Fruit fly (Drosophila melanogaster): Measurements from ENCODE around the gene Pkc98E.
A peak's percentile ranks its signal among the peaks of the same experiment; 100 is the strongest.

Pkc98E gene

DNA sequence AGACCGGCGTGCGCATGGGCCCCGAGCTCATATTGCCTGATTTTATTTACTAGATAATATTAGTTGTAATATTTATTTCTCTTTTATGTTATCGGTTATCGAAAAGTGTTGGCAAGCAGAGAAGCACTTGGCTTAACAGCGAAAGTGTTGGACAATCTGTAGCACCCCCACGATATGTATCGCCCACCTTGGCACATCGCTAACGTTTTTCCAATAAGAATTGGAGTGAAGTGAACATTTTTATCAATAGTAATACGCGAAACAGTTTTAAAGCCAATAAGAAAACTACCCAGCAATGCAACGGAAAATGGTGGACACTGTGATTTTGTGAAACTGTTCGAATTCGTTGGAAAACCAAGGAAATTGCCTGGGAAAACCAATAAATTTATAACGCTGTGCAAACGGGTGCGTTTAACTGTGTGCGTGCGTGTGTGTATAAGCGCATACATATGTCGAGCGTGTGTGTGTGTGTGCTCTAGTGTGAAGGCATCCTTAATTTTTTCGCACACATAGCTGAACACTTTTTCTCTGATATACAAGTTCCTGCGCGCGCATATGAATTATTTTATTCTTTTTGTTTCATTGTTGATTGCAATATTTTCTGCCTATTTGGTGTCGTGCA is at the start of gene Pkc98E, which contains the start of gene Slu7 (continued):
- TF ChIP-seq p53 (GFP tag; optimal IDR thresholded peaks at IDR 0.05), result no peak
- no peak for TF ChIP-seq Trl (optimal IDR thresholded peaks at IDR 0.05)
- TF ChIP-seq Trl (GFP tag; optimal IDR thresholded peaks at IDR 0.05), result peak; percentile 77
- TF ChIP-seq CG10147 (GFP tag; optimal IDR thresholded peaks at IDR 0.05), result peak; percentile 46
- no peak for TF ChIP-seq ash1 (GFP tag; optimal IDR thresholded peaks at IDR 0.05)
- TF ChIP-seq ci (GFP tag; IDR thresholded peaks at IDR 0.05), result peak; percentile 47; the same call in 1 of the 3 replicates
- peak; percentile 73 for TF ChIP-seq zfh1 (GFP tag; IDR thresholded peaks at IDR 0.05)
- peak; percentile 15 for TF ChIP-seq btn (GFP tag; optimal IDR thresholded peaks at IDR 0.05)
- TF ChIP-seq CG3407 (GFP tag; optimal IDR thresholded peaks at IDR 0.05), result no peak
- TF ChIP-seq CG6254 (GFP tag; optimal IDR thresholded peaks at IDR 0.05), result no peak
- TF ChIP-seq CG12769 (tag; optimal IDR thresholded peaks at IDR 0.05), result no peak
- peak; percentile 94 for TF ChIP-seq Sry-δ (GFP tag; optimal IDR thresholded peaks at IDR 0.05)
- no peak for TF ChIP-seq cad (GFP tag; optimal IDR thresholded peaks at IDR 0.05)
- TF ChIP-seq psq (GFP tag; optimal IDR thresholded peaks at IDR 0.05), result peak; percentile 14
- TF ChIP-seq B-H1 (GFP tag; IDR thresholded peaks at IDR 0.05), result no peak
- TF ChIP-seq CG9817 (tag; optimal IDR thresholded peaks at IDR 0.05), result peak; percentile 39
- TF ChIP-seq CG16863 (GFP tag; optimal IDR thresholded peaks at IDR 0.05), result no peak
- TF ChIP-seq hth (optimal IDR thresholded peaks at IDR 0.05), result no peak
- TF ChIP-seq klu (GFP tag; IDR thresholded peaks at IDR 0.05), result no peak
- no peak for TF ChIP-seq ase (GFP tag; IDR thresholded peaks at IDR 0.05)
- no peak for TF ChIP-seq CG12744 (GFP tag; optimal IDR thresholded peaks at IDR 0.05)
- TF ChIP-seq CG15011 (GFP tag; optimal IDR thresholded peaks at IDR 0.05), result no peak
- peak; percentile 91 for TF ChIP-seq Opbp (GFP tag; IDR thresholded peaks at IDR 0.05; ENCODE audit: partially characterized antibody)
- peak; percentile 93 for TF ChIP-seq Bgb (GFP tag; IDR thresholded peaks at IDR 0.05; ENCODE audit: partially characterized antibody)
- no peak for TF ChIP-seq ham (GFP tag; IDR thresholded peaks at IDR 0.05)
- peak in 1 of 2 experiments; percentile 66 for TF ChIP-seq Hr51 (GFP tag; optimal IDR thresholded peaks at IDR 0.05)
- TF ChIP-seq CG18764 (GFP tag; optimal IDR thresholded peaks at IDR 0.05), result peak; percentile 19
- TF ChIP-seq Gug (GFP tag; IDR thresholded peaks at IDR 0.05), result peak; percentile 71; the same call in 3 of the 4 replicates
- peak; percentile 53; the same call in 1 of the 3 replicates for TF ChIP-seq CG2889 (GFP tag; IDR thresholded peaks at IDR 0.05)
- peak; percentile 49; the same call in 2 of the 3 replicates for TF ChIP-seq Aef1 (GFP tag; IDR thresholded peaks at IDR 0.05)
- TF ChIP-seq Oli (tag; optimal IDR thresholded peaks at IDR 0.05), result no peak
- peak; percentile 28 for TF ChIP-seq maf-S (GFP tag; optimal IDR thresholded peaks at IDR 0.05)
- peak; percentile 37 for TF ChIP-seq repo (GFP tag; optimal IDR thresholded peaks at IDR 0.05)
- TF ChIP-seq mld (GFP tag; IDR thresholded peaks at IDR 0.05; ENCODE audit: partially characterized antibody), result peak; percentile 81; the same call in 2 of the 3 replicates
- 0 out of 3 replicates have a peak, but pooled peaks have one; percentile 55 for TF ChIP-seq Mrtf (GFP tag; IDR thresholded peaks at IDR 0.05)
- TF ChIP-seq CG1832 (GFP tag; optimal IDR thresholded peaks at IDR 0.05), result no peak
- no peak for TF ChIP-seq disco-r (GFP tag; optimal IDR thresholded peaks at IDR 0.05)
- peak; percentile 46 for TF ChIP-seq jumu (GFP tag; optimal IDR thresholded peaks at IDR 0.05)
- TF ChIP-seq cato (GFP tag; optimal IDR thresholded peaks at IDR 0.05; ENCODE audit: borderline replicate concordance), result no peak
- TF ChIP-seq CG7357 (GFP tag; IDR thresholded peaks at IDR 0.05), result 0 out of 3 replicates have a peak, but pooled peaks have one; percentile 9
- TF ChIP-seq CG14860 (GFP tag; IDR thresholded peaks at IDR 0.05; ENCODE audit: partially characterized antibody), result peak; percentile 83
- peak; percentile 23 for TF ChIP-seq CG18476 (GFP tag; optimal IDR thresholded peaks at IDR 0.05)
- TF ChIP-seq CG11247 (GFP tag; IDR thresholded peaks at IDR 0.05), result peak; percentile 80
- no peak for TF ChIP-seq NC2α (GFP tag; optimal IDR thresholded peaks at IDR 0.05)
- TF ChIP-seq Ssrp (tag; optimal IDR thresholded peaks at IDR 0.05), result no peak
- no peak for TF ChIP-seq CG10979 (tag; optimal IDR thresholded peaks at IDR 0.05)
- peak; percentile 62 for TF ChIP-seq CG4854 (GFP tag; optimal IDR thresholded peaks at IDR 0.05)
- peak; percentile 72 for TF ChIP-seq CG7786 (GFP tag; optimal IDR thresholded peaks at IDR 0.05)
- TF ChIP-seq nerfin-1 (tag; optimal IDR thresholded peaks at IDR 0.05), result peak; percentile 99
- TF ChIP-seq gfzf (GFP tag; optimal IDR thresholded peaks at IDR 0.05), result no peak
